Worm (Caenorhabditis elegans): Measurements from ENCODE around the gene F13D12.3.

DNA sequence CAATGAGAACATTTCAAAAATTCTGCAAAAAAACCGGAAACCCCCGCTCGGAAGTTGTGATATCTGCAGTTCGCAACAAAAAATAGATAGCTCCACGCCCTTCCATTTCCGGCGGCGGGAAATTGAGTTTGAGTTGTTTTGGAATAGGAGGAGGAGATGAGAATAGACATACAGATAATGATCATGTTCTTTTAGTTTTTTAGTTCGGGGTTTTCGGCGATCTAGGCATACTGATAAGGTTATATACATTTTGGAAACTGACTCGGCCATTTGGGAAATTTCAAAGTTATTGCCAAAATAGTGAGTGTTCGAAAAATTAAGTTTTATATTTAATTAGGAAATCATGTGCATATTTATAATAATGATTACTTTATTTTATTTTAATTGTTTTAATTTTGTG, 13.6 kb downstream of the F13D12.3 start:
- no peak for TF ChIP-seq nhr-11 (tag; optimal IDR thresholded peaks at IDR 0.05)
- TF ChIP-seq lin-39 (tag; optimal IDR thresholded peaks at IDR 0.05), result no peak
- no peak for TF ChIP-seq ceh-16 (tag; optimal IDR thresholded peaks at IDR 0.05)
- TF ChIP-seq unc-62 (GFP tag; optimal IDR thresholded peaks at IDR 0.05), result no peak
- no peak for TF ChIP-seq nhr-12 (tag; optimal IDR thresholded peaks at IDR 0.05)
- TF ChIP-seq skn-1 (tag; optimal IDR thresholded peaks at IDR 0.05), result no peak
- no peak for TF ChIP-seq ama-1 (optimal IDR thresholded peaks at IDR 0.05)
- no peak for TF ChIP-seq ceh-82 (tag; optimal IDR thresholded peaks at IDR 0.05)
- no peak for TF ChIP-seq fos-1 (tag; optimal IDR thresholded peaks at IDR 0.05)
